Worm (Caenorhabditis elegans) whole organism, late embryonic: ENCODE results near the gene F07C6.4.

Source experiments
- C08G9.2 ChIP-seq: sonication (generic microtip); optimal IDR thresholded peaks from 2 replicates; lab custom pipeline; 2016; ENCODE audit warnings: mild to moderate bottlenecking, missing genetic modification characterization, moderate library complexity, missing compliant biosample characterization
- C38D4.7 ChIP-seq: fragments of 200-800 bp; sonication (Bioruptor generic); optimal IDR thresholded peaks from 2 replicates; lab custom pipeline; 2018; ENCODE audit warnings: mild to moderate bottlenecking, missing genetic modification characterization, moderate library complexity, missing compliant biosample characterization
- K02D7.2 ChIP-seq: sonication (generic microtip); optimal IDR thresholded peaks from 2 replicates; lab custom pipeline; 2017; ENCODE audit warnings: mild to moderate bottlenecking, missing genetic modification characterization, missing compliant biosample characterization
- K09A11.1 ChIP-seq: sonication (generic microtip); optimal IDR thresholded peaks from 2 replicates; lab custom pipeline; 2017; ENCODE audit warnings: antibody characterized with exemption, mild to moderate bottlenecking, missing genetic modification characterization, missing compliant biosample characterization; ENCODE audit not compliant: insufficient read depth
- T23F11.4 ChIP-seq: fragments of 200-800 bp; sonication (Bioruptor generic); optimal IDR thresholded peaks from 2 replicates; lab custom pipeline; 2018; ENCODE audit warnings: mild to moderate bottlenecking, missing genetic modification characterization, missing compliant biosample characterization
- Y22D7AL.16 ChIP-seq: sonication (generic microtip); optimal IDR thresholded peaks from 2 replicates; lab custom pipeline; 2016; ENCODE audit warnings: missing genetic modification characterization, missing compliant biosample characterization
- ahr-1 ChIP-seq: sonication (generic microtip); optimal IDR thresholded peaks from 2 replicates; lab custom pipeline; 2016; ENCODE audit warnings: missing genetic modification characterization, missing compliant biosample characterization
- ceh-19 ChIP-seq: fragments of 200-800 bp; sonication (Bioruptor generic); optimal IDR thresholded peaks from 2 replicates; lab custom pipeline; 2018; ENCODE audit warnings: mild to moderate bottlenecking, missing genetic modification characterization, missing compliant biosample characterization
- ceh-2 ChIP-seq: sonication (generic microtip); optimal IDR thresholded peaks from 2 replicates; lab custom pipeline; 2016; ENCODE audit warnings: missing genotype, missing genetic modification characterization, missing compliant biosample characterization
- ceh-24 ChIP-seq: sonication (generic microtip); optimal IDR thresholded peaks from 2 replicates; lab custom pipeline; 2016; ENCODE audit warnings: mild to moderate bottlenecking, missing genetic modification characterization, missing compliant biosample characterization
- ceh-31 ChIP-seq: sonication (generic microtip); optimal IDR thresholded peaks from 2 replicates; lab custom pipeline; 2016; ENCODE audit warnings: missing genetic modification characterization, missing compliant biosample characterization
- ceh-34 ChIP-seq: sonication (generic microtip); optimal IDR thresholded peaks from 2 replicates; lab custom pipeline; 2016; ENCODE audit warnings: mild to moderate bottlenecking, missing genetic modification characterization, missing compliant biosample characterization
- ceh-45 ChIP-seq: fragments of 200-800 bp; sonication (Bioruptor generic); IDR thresholded peaks from 2 replicates; pipeline ENCODE4 v1.3.6; 2022; ENCODE audit warnings: missing genetic modification reagents, missing genetic modification characterization, missing compliant biosample characterization
- ceh-48 ChIP-seq: sonication (generic microtip); optimal IDR thresholded peaks from 2 replicates; lab custom pipeline; 2016; ENCODE audit warnings: missing genetic modification characterization, inconsistent platforms, missing compliant biosample characterization
- ceh-6 ChIP-seq: fragments of 200-800 bp; sonication (Bioruptor generic); optimal IDR thresholded peaks from 2 replicates; lab custom pipeline; 2018; ENCODE audit warnings: mild to moderate bottlenecking, missing genetic modification characterization, missing compliant biosample characterization
- dmd-4 ChIP-seq: sonication (generic microtip); optimal IDR thresholded peaks from 2 replicates; lab custom pipeline; 2016; ENCODE audit warnings: borderline replicate concordance, missing genetic modification characterization, missing compliant biosample characterization
- dve-1 ChIP-seq: sonication (generic microtip); optimal IDR thresholded peaks from 2 replicates; lab custom pipeline; 2017; ENCODE audit warnings: antibody characterized with exemption, mild to moderate bottlenecking, missing genetic modification characterization, missing compliant biosample characterization
- elt-2 ChIP-seq: sonication (generic microtip); optimal IDR thresholded peaks from 2 replicates; lab custom pipeline; 2016; ENCODE audit warnings: missing genetic modification reagents, missing genetic modification characterization, missing compliant biosample characterization
- elt-4 ChIP-seq: sonication (generic microtip); optimal IDR thresholded peaks from 2 replicates; lab custom pipeline; 2016; ENCODE audit warnings: missing genetic modification characterization, missing compliant biosample characterization
- ets-4 ChIP-seq: sonication (generic microtip); optimal IDR thresholded peaks from 2 replicates; lab custom pipeline; 2016; ENCODE audit warnings: missing genetic modification characterization, missing compliant biosample characterization
- fax-1 ChIP-seq: sonication (generic microtip); optimal IDR thresholded peaks from 2 replicates; lab custom pipeline; 2016; ENCODE audit warnings: missing genotype, missing genetic modification characterization, missing compliant biosample characterization
- fkh-10 ChIP-seq: fragments of 150-350 bp; optimal IDR thresholded peaks from 2 replicates; lab custom pipeline; 2014; ENCODE audit warnings: missing biosample characterization, missing genetic modification reagents, missing genetic modification characterization
- fkh-6 ChIP-seq: sonication (generic microtip); optimal IDR thresholded peaks from 2 replicates; lab custom pipeline; 2016; ENCODE audit warnings: missing genetic modification characterization, missing compliant biosample characterization
- gmeb-2 ChIP-seq: sonication (generic microtip); optimal IDR thresholded peaks from 2 replicates; lab custom pipeline; 2016; ENCODE audit warnings: missing genetic modification characterization, inconsistent platforms, missing compliant biosample characterization
- hlh-15 ChIP-seq: sonication (generic microtip); optimal IDR thresholded peaks from 2 replicates; lab custom pipeline; 2016; ENCODE audit warnings: missing genetic modification characterization, missing compliant biosample characterization
- hlh-6 ChIP-seq: sonication (generic microtip); optimal IDR thresholded peaks from 2 replicates; lab custom pipeline; 2016; ENCODE audit warnings: missing genotype, missing genetic modification characterization, missing compliant biosample characterization
- madf-2 ChIP-seq: sonication (generic microtip); optimal IDR thresholded peaks from 2 replicates; lab custom pipeline; 2017; ENCODE audit warnings: missing genetic modification characterization, missing compliant biosample characterization
- nfya-1 ChIP-seq: sonication (generic microtip); optimal IDR thresholded peaks from 2 replicates; lab custom pipeline; 2017; ENCODE audit warnings: missing genetic modification characterization, mild to moderate bottlenecking, missing compliant biosample characterization, antibody characterized with exemption, moderate library complexity
- nhr-11 ChIP-seq: fragments of 150-350 bp; optimal IDR thresholded peaks from 2 replicates; lab custom pipeline; 2014; ENCODE audit warnings: missing biosample characterization, missing genetic modification characterization
- npax-4 ChIP-seq: sonication (generic microtip); optimal IDR thresholded peaks from 2 replicates; lab custom pipeline; 2016; ENCODE audit warnings: missing genetic modification characterization, missing compliant biosample characterization
- pag-3 ChIP-seq: sonication (generic microtip); optimal IDR thresholded peaks from 2 replicates; lab custom pipeline; 2016; ENCODE audit warnings: missing compliant biosample characterization, missing genetic modification characterization, borderline replicate concordance
- pat-9 ChIP-seq: fragments of 200-800 bp; sonication (Bioruptor generic); optimal IDR thresholded peaks from 2 replicates; lab custom pipeline; 2018; ENCODE audit warnings: mild to moderate bottlenecking, missing genetic modification characterization, moderate library complexity, missing compliant biosample characterization
- pha-2 ChIP-seq: sonication (generic microtip); optimal IDR thresholded peaks from 2 replicates; lab custom pipeline; 2017; ENCODE audit warnings: mild to moderate bottlenecking, missing genetic modification characterization, missing compliant biosample characterization
- pqm-1 ChIP-seq: sonication (generic microtip); optimal IDR thresholded peaks from 2 replicates; lab custom pipeline; 2016; ENCODE audit warnings: missing genetic modification characterization, missing compliant biosample characterization
- pros-1 ChIP-seq: fragments of 150-350 bp; optimal IDR thresholded peaks from 2 replicates; lab custom pipeline; 2014; ENCODE audit warnings: missing biosample characterization, missing genetic modification reagents, missing genetic modification characterization
- ref-2 ChIP-seq: sonication (generic microtip); optimal IDR thresholded peaks from 2 replicates; lab custom pipeline; 2016; ENCODE audit warnings: missing genetic modification characterization, missing compliant biosample characterization
- sdc-2 ChIP-seq: sonication (generic microtip); optimal IDR thresholded peaks from 2 replicates; lab custom pipeline; 2016; ENCODE audit warnings: missing genotype, missing genetic modification characterization, missing compliant biosample characterization
- tbx-2 ChIP-seq: sonication (generic microtip); optimal IDR thresholded peaks from 2 replicates; lab custom pipeline; 2016; ENCODE audit warnings: missing genetic modification characterization, missing compliant biosample characterization
- tbx-7 ChIP-seq: sonication (generic microtip); optimal IDR thresholded peaks from 2 replicates; lab custom pipeline; 2016; ENCODE audit warnings: missing genotype, missing genetic modification characterization, missing compliant biosample characterization
- unc-42 ChIP-seq: sonication (generic microtip); optimal IDR thresholded peaks from 2 replicates; lab custom pipeline; 2016; ENCODE audit warnings: missing genotype, missing genetic modification characterization, missing compliant biosample characterization
- unc-55 ChIP-seq: sonication (generic microtip); optimal IDR thresholded peaks from 2 replicates; lab custom pipeline; 2017; ENCODE audit warnings: missing biosample characterization, missing genetic modification reagents, missing genetic modification characterization
- unc-86 ChIP-seq: sonication (generic microtip); optimal IDR thresholded peaks from 2 replicates; lab custom pipeline; 2016; ENCODE audit warnings: missing genetic modification characterization, missing compliant biosample characterization
- ztf-16 ChIP-seq: sonication (generic microtip); optimal IDR thresholded peaks from 2 replicates; lab custom pipeline; 2017; ENCODE audit warnings: missing genetic modification characterization, missing compliant biosample characterization

Gene F07C6.4

ce11 chrIV:12840348-12840747 is 34.6 kb downstream of the F07C6.4 start:
- TF ChIP-seq npax-4 (tag; lab: Kevin White, UChicago) (no peak), Y22D7AL.16 (tag; lab: Kevin White, UChicago) (no peak), ceh-34 (tag; lab: Kevin White, UChicago) (no peak), pros-1 (no peak)
- TF ChIP-seq, all 69 proteins: peak for 0

DNA sequence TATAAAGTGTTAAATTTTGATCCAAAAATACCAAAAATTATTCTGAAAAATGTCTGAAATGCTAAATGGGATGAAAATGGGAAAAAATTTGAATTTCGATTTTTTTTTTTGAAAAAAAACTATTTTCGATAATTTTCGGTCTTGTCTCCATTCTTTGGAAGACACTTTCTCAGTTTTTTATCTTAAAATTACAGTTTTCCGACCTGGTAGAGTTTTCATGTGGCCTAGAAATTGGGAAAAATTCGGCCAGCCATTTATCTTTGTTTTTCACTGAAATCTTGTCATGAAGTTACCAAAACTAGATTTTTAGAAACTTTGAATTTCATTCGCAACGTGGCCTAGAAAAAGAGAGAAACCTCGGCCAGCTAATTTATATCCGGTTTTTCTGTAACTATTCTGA is 35.1 kb downstream of the F07C6.4 start:
- TF ChIP-seq unc-86 (no peak), K09A11.1 (no peak)

ce11 chrIV:12842121-12842520 is 36.4 kb downstream of the F07C6.4 start:
- no peak for TF ChIP-seq madf-2 (tag; lab: Kevin White, UChicago)
- no peak for TF ChIP-seq ceh-24
- TF ChIP-seq pag-3 (tag; lab: Kevin White, UChicago): no peak
- TF ChIP-seq hlh-6 (tag; lab: Kevin White, UChicago): no peak
- TF ChIP-seq K02D7.2 (tag; lab: Kevin White, UChicago): no peak
- peak; percentile 65 for TF ChIP-seq elt-2 (tag; lab: Kevin White, UChicago)

ce11 chrIV:12842895-12843294 is 37.2 kb downstream of the F07C6.4 start:
- peak; percentile 12 for TF ChIP-seq ceh-34 (tag; lab: Kevin White, UChicago)
- peak; percentile 31 for TF ChIP-seq nfya-1
- peak; percentile 28 for TF ChIP-seq unc-42 (tag; lab: Kevin White, UChicago)
- TF ChIP-seq unc-55 (GFP tag; lab: Kevin White, UChicago): peak; percentile 72
- TF ChIP-seq fkh-10 (GFP tag; lab: Kevin White, UChicago): no peak
- no peak for TF ChIP-seq fkh-6 (tag; lab: Kevin White, UChicago)
- no peak for TF ChIP-seq pha-2

DNA sequence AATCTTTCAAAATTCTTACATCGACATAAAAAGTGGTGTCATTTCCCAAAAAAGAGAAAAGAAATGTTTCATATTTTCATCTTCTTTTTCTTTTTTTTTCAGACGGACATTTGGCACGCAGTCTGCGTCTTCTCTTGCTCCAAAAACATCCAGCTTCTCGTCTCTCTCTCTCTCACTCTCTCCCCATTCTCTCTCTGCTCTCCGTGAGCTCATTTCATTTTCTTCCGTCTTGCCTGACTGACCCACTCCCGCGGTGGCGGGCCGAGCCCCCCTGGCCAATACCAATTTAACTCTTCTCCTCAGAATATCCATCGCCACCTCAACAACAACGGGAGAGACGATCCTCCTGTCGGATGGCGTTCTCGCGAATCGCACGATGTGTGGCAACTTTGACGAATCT is 39.9 kb downstream of the F07C6.4 start, which contains the start of gene txt-19:
Gene txt-19 (plus strand): TSS at position 304 of the 400 bp plus-strand sequence.
- TF ChIP-seq elt-4 (tag; lab: Kevin White, UChicago) (no peak), dmd-4 (tag; lab: Kevin White, UChicago) (no peak), ceh-2 (tag; lab: Kevin White, UChicago) (no peak), C08G9.2 (tag; lab: Kevin White, UChicago) (no peak), ceh-19 (GFP tag; lab: Kevin White, UChicago) (no peak), tbx-7 (tag; lab: Kevin White, UChicago) (no peak), fkh-6 (tag; lab: Kevin White, UChicago) (no peak), ref-2 (tag; lab: Kevin White, UChicago) (no peak), sdc-2 (tag; lab: Kevin White, UChicago) (no peak), ceh-31 (tag; lab: Kevin White, UChicago) (peak; percentile 42), unc-86 (no peak), fax-1 (tag; lab: Kevin White, UChicago) (peak; percentile 13), ceh-24 (no peak), ztf-16 (tag; lab: Kevin White, UChicago) (no peak), hlh-15 (tag; lab: Kevin White, UChicago) (no peak), ceh-6 (no peak), madf-2 (tag; lab: Kevin White, UChicago) (no peak), pros-1 (no peak), Y22D7AL.16 (tag; lab: Kevin White, UChicago) (no peak), K09A11.1 (no peak), ceh-34 (tag; lab: Kevin White, UChicago) (no peak), unc-42 (tag; lab: Kevin White, UChicago) (peak; percentile 27), pat-9 (no peak), C38D4.7 (no peak), npax-4 (tag; lab: Kevin White, UChicago) (no peak), ceh-48 (tag; lab: Kevin White, UChicago) (no peak), ahr-1 (tag; lab: Kevin White, UChicago) (no peak), gmeb-2 (tag; lab: Kevin White, UChicago) (no peak), ets-4 (tag; lab: Kevin White, UChicago) (no peak), K02D7.2 (tag; lab: Kevin White, UChicago) (no peak), pqm-1 (tag; lab: Kevin White, UChicago) (no peak), tbx-2 (tag; lab: Kevin White, UChicago) (peak; percentile 11), hlh-6 (tag; lab: Kevin White, UChicago) (no peak), dve-1 (tag; lab: Kevin White, UChicago) (no peak), ceh-45 (no peak), T23F11.4 (GFP tag; lab: Kevin White, UChicago) (no peak), pag-3 (tag; lab: Kevin White, UChicago) (no peak), nhr-11 (tag; lab: Kevin White, UChicago) (no peak)
